Fruit fly (Drosophila melanogaster) Kc167 (cell line): ENCODE measurements around the gene CG11655.

ENCODE experiments used
- Myc ChIP-seq: fragments of >200 bp; optimal IDR thresholded peaks from 2 replicates; lab custom pipeline; 2017; ENCODE audit warnings: missing external identifiers
- Sin3A ChIP-seq: fragments of >200 bp; optimal IDR thresholded peaks from 2 replicates; lab custom pipeline; 2018; ENCODE audit warnings: missing external identifiers
- h ChIP-seq: fragments of >200 bp; optimal IDR thresholded peaks from 3 replicates; lab custom pipeline; 2018; ENCODE audit warnings: missing external identifiers
- insv ChIP-seq: fragments of >200 bp; optimal IDR thresholded peaks from 3 replicates; lab custom pipeline; 2018; ENCODE audit warnings: missing external identifiers
- psq ChIP-seq: fragments of >200 bp; optimal IDR thresholded peaks from 2 replicates; lab custom pipeline; 2017; ENCODE audit warnings: missing external identifiers
- ttk ChIP-seq: sonication (Bioruptor generic); optimal IDR thresholded peaks from 2 replicates; lab custom pipeline; 2017; ENCODE audit warnings: missing external identifiers

DNA sequence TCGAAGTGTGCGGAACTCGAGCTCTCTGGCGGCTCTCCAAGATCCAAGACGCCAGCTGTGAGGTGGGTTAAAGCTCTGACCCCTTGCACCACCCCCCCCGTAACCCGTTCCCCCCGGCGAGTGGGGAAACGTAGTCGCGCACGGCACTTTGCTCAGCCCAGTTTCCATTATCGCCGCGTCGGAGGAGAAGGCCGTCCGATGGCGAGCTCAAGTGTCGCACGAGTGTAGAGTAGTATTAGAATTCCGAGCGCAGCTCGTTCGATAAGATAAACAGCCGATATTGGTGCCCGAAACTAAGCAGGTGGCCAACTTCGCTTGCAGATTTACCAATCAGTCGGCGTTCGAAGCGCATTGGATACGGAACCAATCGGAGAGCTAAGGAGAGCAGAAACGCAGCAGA lies 12.1 kb downstream of the CG11655 start:
- TF ChIP-seq psq, result no peak
- no peak for TF ChIP-seq insv (lab: Kevin White, UChicago)
- no peak for TF ChIP-seq ttk (lab: Kevin White, UChicago)
- no peak for TF ChIP-seq h
- no peak for TF ChIP-seq Myc
- TF ChIP-seq Sin3A (lab: Kevin White, UChicago), result no peak
